Fruit fly (Drosophila melanogaster): ENCODE results near the gene Ski6.
A peak's percentile ranks its signal among the peaks of the same experiment; 100 is the strongest.

The Ski6 gene

DNA sequence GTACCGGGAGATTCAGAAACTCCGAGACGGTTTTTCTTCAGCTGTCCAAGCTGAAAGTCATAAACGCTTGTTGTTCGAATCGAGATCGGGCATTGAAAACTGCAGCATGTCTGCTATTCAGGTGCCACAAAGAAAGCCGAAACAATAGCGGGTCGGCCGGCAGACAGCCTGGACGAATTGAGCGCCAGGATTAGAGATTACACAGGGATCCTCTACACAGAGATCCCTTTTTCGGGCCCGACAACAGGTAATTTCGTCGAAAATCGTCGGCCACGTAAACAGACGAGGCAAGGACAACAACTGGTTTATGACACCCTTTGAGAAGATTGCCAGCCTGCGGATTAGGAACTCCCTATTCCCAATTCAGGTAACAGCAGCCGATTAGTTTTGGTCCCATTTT, 5.0 kb upstream of the Ski6 start, which contains the start of gene CG16813 (continued):
- TF ChIP-seq Nf-YC (tag; optimal IDR thresholded peaks at IDR 0.05) (no peak), CkIIα-i1 (GFP tag; IDR thresholded peaks at IDR 0.05) (no peak), CG17802 (tag; optimal IDR thresholded peaks at IDR 0.05) (no peak), pros (GFP tag; optimal IDR thresholded peaks at IDR 0.05) (peak; percentile 24), twi (tag; optimal IDR thresholded peaks at IDR 0.05) (peak; percentile 45), sr (GFP tag; IDR thresholded peaks at IDR 0.05) (no peak), CG14050 (GFP tag; IDR thresholded peaks at IDR 0.05) (no peak), ash1 (GFP tag; optimal IDR thresholded peaks at IDR 0.05) (no peak), Mad (GFP tag; optimal IDR thresholded peaks at IDR 0.05) (no peak), cwo (GFP tag; optimal IDR thresholded peaks at IDR 0.05) (no peak), pnt (GFP tag; optimal IDR thresholded peaks at IDR 0.05) (no peak), bigmax (GFP tag; optimal IDR thresholded peaks at IDR 0.05) (no peak), aop (GFP tag; IDR thresholded peaks at IDR 0.05) (no peak), CG9609 (GFP tag; optimal IDR thresholded peaks at IDR 0.05) (no peak), CG1602 (GFP tag; optimal IDR thresholded peaks at IDR 0.05) (no peak), CG10431 (GFP tag; optimal IDR thresholded peaks at IDR 0.05) (no peak), CG9437 (GFP tag; optimal IDR thresholded peaks at IDR 0.05) (no peak), zen (tag; optimal IDR thresholded peaks at IDR 0.05) (peak; percentile 89), NFAT (GFP tag; IDR thresholded peaks at IDR 0.05) (no peak), jing (GFP tag; optimal IDR thresholded peaks at IDR 0.05) (no peak), CG15479 (GFP tag; optimal IDR thresholded peaks at IDR 0.05) (peak; percentile 92), cad (GFP tag; optimal IDR thresholded peaks at IDR 0.05) (peak; percentile 90), tll (GFP tag; optimal IDR thresholded peaks at IDR 0.05) (peak in 1 of 2 experiments; percentile 97), ac (GFP tag; optimal IDR thresholded peaks at IDR 0.05) (peak; percentile 49), NC2β (GFP tag; optimal IDR thresholded peaks at IDR 0.05) (no peak), kni (GFP tag; optimal IDR thresholded peaks at IDR 0.05) (peak; percentile 56), CG6254 (GFP tag; optimal IDR thresholded peaks at IDR 0.05) (no peak), zfh2 (GFP tag; optimal IDR thresholded peaks at IDR 0.05) (no peak), fru (optimal IDR thresholded peaks at IDR 0.05) (no peak), CG10147 (GFP tag; optimal IDR thresholded peaks at IDR 0.05) (no peak), Hsf (GFP tag; optimal IDR thresholded peaks at IDR 0.05) (no peak), Aef1 (GFP tag; IDR thresholded peaks at IDR 0.05) (no peak), D (optimal IDR thresholded peaks at IDR 0.05) (peak; percentile 96), D (GFP tag; optimal IDR thresholded peaks at IDR 0.05) (no peak), MTF-1 (GFP tag; optimal IDR thresholded peaks at IDR 0.05; ENCODE audit: borderline replicate concordance) (no peak), ssp (GFP tag; IDR thresholded peaks at IDR 0.05) (no peak), CG2120 (GFP tag; optimal IDR thresholded peaks at IDR 0.05) (no peak), zfh1 (GFP tag; IDR thresholded peaks at IDR 0.05) (no peak), nau (GFP tag; optimal IDR thresholded peaks at IDR 0.05) (no peak), Nf-YA (GFP tag; IDR thresholded peaks at IDR 0.05) (no peak), CG10209 (GFP tag; optimal IDR thresholded peaks at IDR 0.05) (no peak), Bdp1 (GFP tag; optimal IDR thresholded peaks at IDR 0.05) (no peak), CG11696 (GFP tag; IDR thresholded peaks at IDR 0.05) (no peak), pb (GFP tag; optimal IDR thresholded peaks at IDR 0.05) (no peak), fd3F (GFP tag; optimal IDR thresholded peaks at IDR 0.05) (no peak), CG15514 (GFP tag; optimal IDR thresholded peaks at IDR 0.05) (no peak), CG12942 (GFP tag; optimal IDR thresholded peaks at IDR 0.05) (no peak), CG12391 (tag; optimal IDR thresholded peaks at IDR 0.05) (no peak), NfI (GFP tag; optimal IDR thresholded peaks at IDR 0.05) (no peak), CG12769 (tag; optimal IDR thresholded peaks at IDR 0.05) (no peak), CG3065 (GFP tag; optimal IDR thresholded peaks at IDR 0.05) (no peak), dimm (GFP tag; IDR thresholded peaks at IDR 0.05) (no peak)

Measured in whole organism, embryonic.